Fruit fly (Drosophila melanogaster) whole organism, wandering third instar larva: Measurements from ENCODE around the gene Syn1.

Experiments used
- Abd-B ChIP-seq: fragments of >200 bp; optimal IDR thresholded peaks from 2 replicates; lab custom pipeline; 2017; ENCODE audit warnings: missing biosample characterization, missing genetic modification characterization
- CG32264 ChIP-seq: fragments of 200-800 bp; sonication (Bioruptor generic); optimal IDR thresholded peaks from 2 replicates; lab custom pipeline; 2016; ENCODE audit warnings: missing biosample characterization, missing genetic modification characterization
- Dfd ChIP-seq: fragments of >200 bp; optimal IDR thresholded peaks from 2 replicates; lab custom pipeline; 2017; ENCODE audit warnings: missing biosample characterization, missing genetic modification characterization
- Jra ChIP-seq: sonication (Bioruptor generic); optimal IDR thresholded peaks from 2 replicates; lab custom pipeline; 2016; ENCODE audit warnings: missing biosample characterization, missing genetic modification characterization
- Myc ChIP-seq: fragments of >200 bp; optimal IDR thresholded peaks from 2 replicates; lab custom pipeline; 2017
- OdsH ChIP-seq: fragments of 200-800 bp; sonication (Bioruptor generic); optimal IDR thresholded peaks from 2 replicates; lab custom pipeline; 2016; ENCODE audit warnings: missing biosample characterization, mild to moderate bottlenecking, missing genetic modification characterization
- Vsx2 ChIP-seq: fragments of 200-300, 225-300 bp; sonication (Bioruptor generic); optimal IDR thresholded peaks from 2 replicates; lab custom pipeline; 2018; ENCODE audit warnings: missing biosample characterization, missing genetic modification characterization; ENCODE audit not compliant: partially characterized antibody
- brk ChIP-seq: fragments of 200-800 bp; sonication (Bioruptor generic); optimal IDR thresholded peaks from 2 replicates; lab custom pipeline; 2016; ENCODE audit warnings: missing biosample characterization, mild to moderate bottlenecking, missing genetic modification characterization
- dmrt93B ChIP-seq: fragments of 200-800 bp; sonication (Bioruptor generic); optimal IDR thresholded peaks from 2 replicates; lab custom pipeline; 2018; ENCODE audit warnings: missing biosample characterization, mild to moderate bottlenecking, missing genetic modification characterization
- fru ChIP-seq: fragments of 200-800 bp; sonication (Bioruptor generic); optimal IDR thresholded peaks from 3 replicates; lab custom pipeline; 2016; ENCODE audit warnings: missing biosample characterization, mild to moderate bottlenecking, missing genetic modification characterization
- h ChIP-seq: fragments of 200-800 bp; sonication (Bioruptor generic); optimal IDR thresholded peaks from 3 replicates; lab custom pipeline; 2016; ENCODE audit warnings: missing biosample characterization, mild to moderate bottlenecking, missing genetic modification characterization
- pan ChIP-seq: fragments of >200 bp; optimal IDR thresholded peaks from 2 replicates; lab custom pipeline; 2017
- sage ChIP-seq: fragments of 200-800 bp; sonication (Bioruptor generic); optimal IDR thresholded peaks from 2 replicates; lab custom pipeline; 2016; ENCODE audit warnings: missing biosample characterization, mild to moderate bottlenecking, missing genetic modification characterization

DNA sequence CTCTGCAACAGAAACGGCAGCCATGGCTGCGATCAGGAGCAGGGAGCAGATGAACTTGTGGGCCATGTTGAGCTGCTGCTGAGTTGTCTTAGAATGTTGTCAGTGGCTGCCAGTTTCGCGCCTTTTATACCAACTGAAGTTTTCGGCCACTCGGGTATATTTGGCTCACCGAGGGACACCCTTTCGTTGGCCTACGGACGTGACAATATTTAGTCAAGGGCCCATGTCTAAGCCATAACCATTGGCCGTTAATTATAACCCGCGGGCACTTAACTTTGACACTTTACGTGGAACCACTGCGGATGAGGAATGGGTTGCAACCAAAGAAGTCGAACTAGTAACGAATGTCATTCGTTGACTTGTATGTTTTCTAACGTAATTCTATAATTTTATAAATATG, 36.9 kb downstream of the Syn1 start, which contains the start of gene CG14568:
- TF ChIP-seq Dfd (GFP tag; lab: Kevin White, UChicago) (no peak), Vsx2 (no peak), pan (lab: Kevin White, UChicago) (no peak), sage (GFP tag; lab: Kevin White, UChicago) (no peak), brk (GFP tag; lab: Kevin White, UChicago) (no peak), Jra (GFP tag; lab: Kevin White, UChicago) (no peak), Myc (lab: Kevin White, UChicago) (no peak), h (GFP tag; lab: Kevin White, UChicago) (no peak), dmrt93B (no peak), Abd-B (GFP tag; lab: Kevin White, UChicago) (no peak), OdsH (GFP tag; lab: Kevin White, UChicago) (no peak), fru (GFP tag; lab: Kevin White, UChicago) (no peak), CG32264 (no peak)
